Fruit fly (Drosophila melanogaster) whole organism: ENCODE results near the gene Sec15.

ENCODE experiments used
- CG8478 ChIP-seq: fragments of >200 bp; optimal IDR thresholded peaks from 2 replicates; lab custom pipeline; 2018; ENCODE audit warnings: inconsistent platforms
- Dll ChIP-seq: fragments of >200 bp; optimal IDR thresholded peaks from 2 replicates; lab custom pipeline; 2017
- pan ChIP-seq: fragments of >200 bp; optimal IDR thresholded peaks from 2 replicates; lab custom pipeline; 2017
- psq ChIP-seq: fragments of >200 bp; optimal IDR thresholded peaks from 2 replicates; lab custom pipeline; 2017
- usp ChIP-seq: fragments of >200 bp; optimal IDR thresholded peaks from 2 replicates; lab custom pipeline; 2017; ENCODE audit warnings: missing biosample characterization, missing genetic modification characterization, mixed read lengths

DNA sequence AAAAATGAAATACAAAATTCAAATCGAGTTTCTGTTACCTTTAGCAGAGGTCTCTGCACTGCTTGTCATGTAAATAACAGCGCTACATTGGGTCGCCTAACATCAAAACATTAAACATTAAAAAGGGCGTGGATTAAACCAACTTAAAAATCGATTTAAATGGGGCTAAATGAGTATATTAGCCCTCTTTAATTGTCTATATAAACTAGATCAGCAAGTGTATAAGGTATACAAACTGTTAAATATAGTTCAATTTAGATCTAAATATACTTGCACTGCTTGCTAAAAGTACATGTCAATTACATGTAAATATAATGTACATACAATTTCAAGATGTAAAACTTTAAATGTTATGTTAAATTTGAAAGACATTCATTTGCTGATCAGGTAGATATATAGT is 38.0 kb downstream of the Sec15 start:
- TF ChIP-seq CG8478 (lab: Kevin White, UChicago) (no peak), psq (no peak), pan (no peak), Dll (no peak), usp (GFP tag; lab: Kevin White, UChicago) (no peak)
